Fruit fly (Drosophila melanogaster) whole organism, pupa: ENCODE data around the gene ems.

Experiments used
- CG10348 ChIP-seq: fragments of 200-800 bp; sonication (Bioruptor generic); IDR thresholded peaks from 2 replicates; pipeline ENCODE4 v1.3.6; 2022; ENCODE audit warnings: missing biosample characterization, missing genetic modification characterization
- CG12605 ChIP-seq: fragments of 200-800 bp; sonication (Bioruptor generic); IDR thresholded peaks from 2 replicates; pipeline ENCODE4 v1.3.6; 2022; ENCODE audit warnings: missing biosample characterization, missing genetic modification characterization
- CG14655 ChIP-seq: fragments of 200-800 bp; sonication (Bioruptor generic); optimal IDR thresholded peaks from 3 replicates; lab custom pipeline; 2017; ENCODE audit warnings: mild to moderate bottlenecking, missing biosample characterization, missing genetic modification reagents, missing genetic modification characterization
- CG15710 ChIP-seq: fragments of 200-800 bp; sonication (Bioruptor generic); optimal IDR thresholded peaks from 2 replicates; lab custom pipeline; 2018; ENCODE audit warnings: missing biosample characterization, mild to moderate bottlenecking, missing genetic modification characterization, moderate library complexity
- CG17806 ChIP-seq: fragments of 200-800 bp; sonication (Bioruptor generic); optimal IDR thresholded peaks from 2 replicates; lab custom pipeline; 2018; ENCODE audit warnings: missing biosample characterization, mild to moderate bottlenecking, missing genetic modification characterization, moderate library complexity
- CG4496 ChIP-seq: fragments of 200-800 bp; sonication (Bioruptor generic); IDR thresholded peaks from 3 replicates; pipeline ENCODE4 v1.3.6; 2022; ENCODE audit warnings: missing biosample characterization, missing genetic modification characterization
- EcR ChIP-seq: fragments of 200-800 bp; sonication (Bioruptor generic); optimal IDR thresholded peaks from 3 replicates; lab custom pipeline; 2019; ENCODE audit warnings: missing biosample characterization, missing genetic modification characterization, mild to moderate bottlenecking, moderate library complexity, missing genetic modification reagents
- Pif1A ChIP-seq: fragments of 200-800 bp; sonication (Bioruptor generic); optimal IDR thresholded peaks from 3 replicates; lab custom pipeline; 2016; ENCODE audit warnings: missing biosample characterization, missing genetic modification characterization
- rn ChIP-seq: fragments of 200-800 bp; sonication (Bioruptor generic); IDR thresholded peaks from 2 replicates; pipeline ENCODE4 v1.3.6; 2022; ENCODE audit warnings: missing biosample characterization, missing genetic modification characterization

- TF ChIP-seq CG17806 (tag; lab: Kevin White, UChicago) (no peak), CG4496 (peak; percentile 48; the same call in 2 of the 3 replicates), Pif1A (GFP tag; lab: Kevin White, UChicago) (no peak), EcR (no peak), CG12605 (no peak), CG15710 (no peak), rn (GFP tag; lab: Robert Waterston, UW) (no peak), CG14655 (no peak), CG10348 (no peak)
Measured at dm6 chr3R:13874866-13875417, 26.7 kb upstream of the ems start, which contains the start of gene E5.
